Fruit fly (Drosophila melanogaster): ENCODE data around the gene mei-217.
A peak's percentile ranks its signal among the peaks of the same experiment; 100 is the strongest.

Gene mei-217

dm6 chrX:17125017-17125821 lies 17.6 kb downstream of the mei-217 start (continued):
- TF ChIP-seq grau (tag; optimal IDR thresholded peaks at IDR 0.05) (peak; percentile 68), CG31224 (GFP tag; IDR thresholded peaks at IDR 0.05) (no peak), CG3995 (GFP tag; optimal IDR thresholded peaks at IDR 0.05) (no peak), sim (GFP tag; IDR thresholded peaks at IDR 0.05) (no peak), CG9817 (tag; optimal IDR thresholded peaks at IDR 0.05) (peak; percentile 43), nau (GFP tag; optimal IDR thresholded peaks at IDR 0.05) (peak; percentile 18), CG34422 (GFP tag; IDR thresholded peaks at IDR 0.05) (peak; percentile 67; the same call in 2 of the 3 replicates), CG10959 (GFP tag; IDR thresholded peaks at IDR 0.05) (no peak), CG43689 (GFP tag; IDR thresholded peaks at IDR 0.05) (no peak), CG8765 (GFP tag; IDR thresholded peaks at IDR 0.05) (peak; percentile 58; the same call in 1 of the 2 replicates), HLHmδ (GFP tag; optimal IDR thresholded peaks at IDR 0.05) (peak; percentile 57), CG7839 (tag; optimal IDR thresholded peaks at IDR 0.05) (peak; percentile 85), gsb-n (tag; optimal IDR thresholded peaks at IDR 0.05) (peak; percentile 13), grn (GFP tag; optimal IDR thresholded peaks at IDR 0.05) (peak; percentile 18), CG11456 (GFP tag; IDR thresholded peaks at IDR 0.05) (peak; percentile 68; the same call in 2 of the 3 replicates), Hr3 (GFP tag; optimal IDR thresholded peaks at IDR 0.05) (peak; percentile 9), Atf6 (GFP tag; IDR thresholded peaks at IDR 0.05) (peak; percentile 74), Lim3 (GFP tag; IDR thresholded peaks at IDR 0.05) (no peak), chn (GFP tag; optimal IDR thresholded peaks at IDR 0.05) (peak; percentile 34), Dip2 (GFP tag; IDR thresholded peaks at IDR 0.05) (no peak), CG7987 (GFP tag; optimal IDR thresholded peaks at IDR 0.05) (no peak), wdn (GFP tag; IDR thresholded peaks at IDR 0.05) (peak; percentile 68), dmrt99B (tag; optimal IDR thresholded peaks at IDR 0.05) (peak; percentile 85), Eip74EF (GFP tag; optimal IDR thresholded peaks at IDR 0.05) (peak in 1 of 2 experiments; percentile 70), CG34376 (GFP tag; optimal IDR thresholded peaks at IDR 0.05) (peak; percentile 85), CG8281 (tag; optimal IDR thresholded peaks at IDR 0.05) (no peak), Oli (tag; optimal IDR thresholded peaks at IDR 0.05) (peak; percentile 55), Dfd (GFP tag; optimal IDR thresholded peaks at IDR 0.05) (no peak), CG7556 (GFP tag; optimal IDR thresholded peaks at IDR 0.05) (peak; percentile 62), HLH3B (GFP tag; IDR thresholded peaks at IDR 0.05) (peak; percentile 76), Ravus (GFP tag; IDR thresholded peaks at IDR 0.05) (peak; percentile 22; the same call in 1 of the 2 replicates), H2.0 (GFP tag; IDR thresholded peaks at IDR 0.05) (peak; percentile 73), CG42726 (GFP tag; IDR thresholded peaks at IDR 0.05; ENCODE audit: partially characterized antibody) (peak; percentile 76; the same call in 1 of the 2 replicates), gcm (GFP tag; optimal IDR thresholded peaks at IDR 0.05) (peak; percentile 8), Asciz (GFP tag; optimal IDR thresholded peaks at IDR 0.05) (peak; percentile 22), stc (GFP tag; IDR thresholded peaks at IDR 0.05) (peak; percentile 85), corto (GFP tag; optimal IDR thresholded peaks at IDR 0.05) (no peak), CG16815 (GFP tag; optimal IDR thresholded peaks at IDR 0.05) (no peak), CG6813 (GFP tag; optimal IDR thresholded peaks at IDR 0.05) (peak; percentile 51), slou (GFP tag; optimal IDR thresholded peaks at IDR 0.05) (no peak), slp2 (GFP tag; optimal IDR thresholded peaks at IDR 0.05) (no peak), Side (GFP tag; optimal IDR thresholded peaks at IDR 0.05) (peak; percentile 26), yki (optimal IDR thresholded peaks at IDR 0.05) (no peak), CG12744 (GFP tag; optimal IDR thresholded peaks at IDR 0.05) (no peak), CG1024 (GFP tag; IDR thresholded peaks at IDR 0.05) (peak; percentile 37; the same call in 1 of the 2 replicates), Aef1 (GFP tag; IDR thresholded peaks at IDR 0.05) (peak; percentile 69), az2 (GFP tag; optimal IDR thresholded peaks at IDR 0.05) (peak; percentile 32), lab (GFP tag; optimal IDR thresholded peaks at IDR 0.05) (peak; percentile 87), CG15601 (tag; optimal IDR thresholded peaks at IDR 0.05) (peak; percentile 12)
